Fruit fly (Drosophila melanogaster) whole organism, prepupa: ENCODE results near the gene CG13676.

Experiments used
- Blimp-1 ChIP-seq: fragments of 200-800 bp; sonication (Bioruptor generic); optimal IDR thresholded peaks from 3 replicates; lab custom pipeline; 2017; ENCODE audit warnings: missing biosample characterization, missing genetic modification characterization, mild to moderate bottlenecking, moderate library complexity, missing genetic modification reagents
- CG10631 ChIP-seq: fragments of 200-800 bp; sonication (Bioruptor generic); optimal IDR thresholded peaks from 2 replicates; lab custom pipeline; 2016; ENCODE audit warnings: missing biosample characterization, missing genetic modification characterization
- CG10669 ChIP-seq: fragments of 200-800 bp; sonication (Bioruptor generic); optimal IDR thresholded peaks from 3 replicates; lab custom pipeline; 2018; ENCODE audit warnings: missing biosample characterization, mild to moderate bottlenecking, missing genetic modification characterization, moderate library complexity
- CG11762 ChIP-seq: fragments of 200-800 bp; sonication (Bioruptor generic); optimal IDR thresholded peaks from 3 replicates; lab custom pipeline; 2016; ENCODE audit warnings: missing biosample characterization, missing genetic modification characterization; ENCODE audit not compliant: insufficient read depth
- CG11902 ChIP-seq: fragments of 200-800 bp; sonication (Bioruptor generic); optimal IDR thresholded peaks from 3 replicates; lab custom pipeline; 2016; ENCODE audit warnings: missing biosample characterization, missing genetic modification characterization
- CG15336 ChIP-seq: fragments of 200-800 bp; sonication (Bioruptor generic); IDR thresholded peaks from 2 replicates; pipeline ENCODE4 v1.3.6; 2022; ENCODE audit warnings: missing biosample characterization, missing genetic modification characterization
- CG16779 ChIP-seq: fragments of 200-800 bp; sonication (Bioruptor generic); optimal IDR thresholded peaks from 3 replicates; lab custom pipeline; 2017; ENCODE audit warnings: missing biosample characterization, mild to moderate bottlenecking, missing genetic modification characterization
- CG3032 ChIP-seq: fragments of 200-800 bp; optimal IDR thresholded peaks from 2 replicates; lab custom pipeline; 2019; ENCODE audit warnings: missing biosample characterization, mild to moderate bottlenecking, missing genetic modification characterization, moderate library complexity
- CG31627 ChIP-seq: fragments of 200-800 bp; sonication (Bioruptor generic); optimal IDR thresholded peaks from 3 replicates; lab custom pipeline; 2016; ENCODE audit warnings: missing biosample characterization, missing genetic modification characterization
- CG32006 ChIP-seq: fragments of 200-800 bp; sonication (Bioruptor generic); optimal IDR thresholded peaks from 3 replicates; lab custom pipeline; 2017; ENCODE audit warnings: missing biosample characterization, mild to moderate bottlenecking, missing genetic modification characterization
- CG6276 ChIP-seq: fragments of 200-800 bp; sonication (Bioruptor generic); optimal IDR thresholded peaks from 2 replicates; lab custom pipeline; 2017; ENCODE audit warnings: missing biosample characterization, mild to moderate bottlenecking, missing genetic modification characterization
- CG6792 ChIP-seq: fragments of 200-800 bp; sonication (Bioruptor generic); optimal IDR thresholded peaks from 3 replicates; lab custom pipeline; 2016; ENCODE audit warnings: missing biosample characterization, missing genetic modification characterization
- CG6808 ChIP-seq: fragments of 200-800 bp; sonication (Bioruptor generic); optimal IDR thresholded peaks from 3 replicates; lab custom pipeline; 2017; ENCODE audit warnings: missing biosample characterization, missing genetic modification characterization, mild to moderate bottlenecking, moderate library complexity, missing genetic modification reagents
- CG6854 ChIP-seq: fragments of 200-800 bp; sonication (Bioruptor generic); optimal IDR thresholded peaks from 2 replicates; lab custom pipeline; 2017; ENCODE audit warnings: missing biosample characterization, mild to moderate bottlenecking, missing genetic modification characterization
- CG7368 ChIP-seq: fragments of 200-800 bp; sonication (Bioruptor generic); optimal IDR thresholded peaks from 3 replicates; lab custom pipeline; 2016; ENCODE audit warnings: missing biosample characterization, missing genetic modification characterization
- CG8119 ChIP-seq: fragments of 200-800 bp; sonication (Bioruptor generic); IDR thresholded peaks from 3 replicates; pipeline ENCODE4 v1.3.6; 2022; ENCODE audit warnings: missing biosample characterization, missing genetic modification characterization
- CG8319 ChIP-seq: fragments of 200-800 bp; sonication (Bioruptor generic); optimal IDR thresholded peaks from 3 replicates; lab custom pipeline; 2016; ENCODE audit warnings: missing biosample characterization, missing genetic modification characterization
- CG8632 ChIP-seq: fragments of 200-800 bp; sonication (Bioruptor generic); optimal IDR thresholded peaks from 3 replicates; lab custom pipeline; 2016; ENCODE audit warnings: missing biosample characterization, missing genetic modification characterization
- CG9139 ChIP-seq: fragments of 200-800 bp; sonication (Bioruptor generic); optimal IDR thresholded peaks from 3 replicates; lab custom pipeline; 2017; ENCODE audit warnings: missing biosample characterization, mild to moderate bottlenecking, missing genetic modification characterization
- Eip78C ChIP-seq: fragments of 200-800 bp; sonication (Bioruptor generic); peaks from one replicate; lab custom pipeline; 2016; ENCODE audit warnings: missing biosample characterization, missing genetic modification characterization
- Eip93F ChIP-seq: fragments of 200-800 bp; sonication (Bioruptor generic); optimal IDR thresholded peaks from 2 replicates; lab custom pipeline; 2016; ENCODE audit warnings: missing biosample characterization, mild to moderate bottlenecking, missing genetic modification characterization
- Ets21C ChIP-seq: fragments of 200-800 bp; sonication (Bioruptor generic); optimal IDR thresholded peaks from 3 replicates; lab custom pipeline; 2016; ENCODE audit warnings: missing biosample characterization, missing genetic modification characterization
- Ets96B ChIP-seq: fragments of 200-800 bp; optimal IDR thresholded peaks from 2 replicates; lab custom pipeline; 2019; ENCODE audit warnings: missing biosample characterization, mild to moderate bottlenecking, missing genetic modification characterization, moderate library complexity
- Gug ChIP-seq: fragments of 200-800 bp; sonication (Bioruptor generic); IDR thresholded peaks from 2 replicates; pipeline ENCODE4 v1.3.6; 2022; ENCODE audit warnings: missing biosample characterization, missing genetic modification characterization
- Hr38 ChIP-seq: sonication (Bioruptor generic); optimal IDR thresholded peaks from 2 replicates; lab custom pipeline; 2016; ENCODE audit warnings: missing biosample characterization, missing genetic modification characterization
- Hr39 ChIP-seq: fragments of 200-800 bp; sonication (Bioruptor generic); optimal IDR thresholded peaks from 2 replicates; lab custom pipeline; 2016; ENCODE audit warnings: missing biosample characterization, missing genetic modification characterization
- Hr4 ChIP-seq: fragments of 200-800 bp; sonication (Bioruptor generic); optimal IDR thresholded peaks from 3 replicates; lab custom pipeline; 2016; ENCODE audit warnings: missing biosample characterization, missing genetic modification characterization
- Lpt ChIP-seq: fragments of 200-800 bp; sonication (Bioruptor generic); optimal IDR thresholded peaks from 3 replicates; lab custom pipeline; 2016; ENCODE audit warnings: missing biosample characterization, missing genetic modification characterization
- Met ChIP-seq: fragments of 200-800 bp; sonication (Bioruptor generic); optimal IDR thresholded peaks from 3 replicates; lab custom pipeline; 2016; ENCODE audit warnings: missing biosample characterization, missing genetic modification characterization
- Smox ChIP-seq: fragments of 200-800 bp; sonication (Bioruptor generic); optimal IDR thresholded peaks from 3 replicates; lab custom pipeline; 2016; ENCODE audit warnings: missing biosample characterization, missing genetic modification characterization
- Sox102F ChIP-seq: fragments of 200-800 bp; sonication (Bioruptor generic); optimal IDR thresholded peaks from 2 replicates; lab custom pipeline; 2016; ENCODE audit warnings: missing biosample characterization, mild to moderate bottlenecking, missing genetic modification characterization
- Sox14 ChIP-seq: fragments of 200-800 bp; sonication (Bioruptor generic); optimal IDR thresholded peaks from 3 replicates; lab custom pipeline; 2016; ENCODE audit warnings: missing biosample characterization, missing genetic modification characterization
- Sox15 ChIP-seq: fragments of 200-800 bp; sonication (Bioruptor generic); optimal IDR thresholded peaks from 3 replicates; lab custom pipeline; 2016; ENCODE audit warnings: missing biosample characterization, missing genetic modification characterization
- achi ChIP-seq: fragments of 200-800 bp; sonication (Bioruptor generic); optimal IDR thresholded peaks from 3 replicates; lab custom pipeline; 2016; ENCODE audit warnings: missing biosample characterization, missing genetic modification characterization
- acj6 ChIP-seq: fragments of 200-800 bp; sonication (Bioruptor generic); optimal IDR thresholded peaks from 3 replicates; lab custom pipeline; 2016; ENCODE audit warnings: missing biosample characterization, missing genetic modification characterization
- cyc ChIP-seq: fragments of 200-800 bp; sonication (Bioruptor generic); optimal IDR thresholded peaks from 3 replicates; lab custom pipeline; 2016; ENCODE audit warnings: missing biosample characterization, missing genetic modification characterization
- dac ChIP-seq: fragments of 200-800 bp; sonication (Bioruptor generic); optimal IDR thresholded peaks from 2 replicates; lab custom pipeline; 2017; ENCODE audit warnings: missing biosample characterization, mild to moderate bottlenecking, missing genetic modification characterization
- dsx ChIP-seq: fragments of 200-800 bp; optimal IDR thresholded peaks from 3 replicates; lab custom pipeline; 2019; ENCODE audit warnings: missing biosample characterization, mild to moderate bottlenecking, missing genetic modification characterization, moderate library complexity; ENCODE audit not compliant: poor library complexity, severe bottlenecking
- esn ChIP-seq: fragments of 200-800 bp; sonication (Bioruptor generic); optimal IDR thresholded peaks from 2 replicates; lab custom pipeline; 2016; ENCODE audit warnings: missing biosample characterization, mild to moderate bottlenecking, missing genetic modification characterization, moderate library complexity
- fd59A ChIP-seq: fragments of 200-800 bp; sonication (Bioruptor generic); optimal IDR thresholded peaks from 2 replicates; lab custom pipeline; 2017; ENCODE audit warnings: missing biosample characterization, mild to moderate bottlenecking, missing genetic modification characterization, missing genetic modification reagents
- fd85E ChIP-seq: fragments of 200-800 bp; sonication (Bioruptor generic); optimal IDR thresholded peaks from 3 replicates; lab custom pipeline; 2016; ENCODE audit warnings: missing biosample characterization, missing genetic modification characterization
- fkh ChIP-seq: fragments of 200-800 bp; sonication (Bioruptor generic); optimal IDR thresholded peaks from 3 replicates; lab custom pipeline; 2017; ENCODE audit warnings: missing biosample characterization, mild to moderate bottlenecking, missing genetic modification characterization, moderate library complexity
- lz ChIP-seq: fragments of 200-800 bp; sonication (Bioruptor generic); optimal IDR thresholded peaks from 3 replicates; lab custom pipeline; 2016; ENCODE audit warnings: missing biosample characterization, missing genetic modification characterization
- net ChIP-seq: fragments of 200-800 bp; sonication (Bioruptor generic); optimal IDR thresholded peaks from 3 replicates; lab custom pipeline; 2016; ENCODE audit warnings: missing biosample characterization, missing genetic modification characterization
- pdm3 ChIP-seq: fragments of 200-800 bp; sonication (Bioruptor generic); optimal IDR thresholded peaks from 3 replicates; lab custom pipeline; 2016; ENCODE audit warnings: missing biosample characterization, missing genetic modification characterization
- salr ChIP-seq, 2 experiments: fragments of 200-800 bp; sonication (Bioruptor generic); optimal IDR thresholded peaks; 3 replicates each; lab custom pipeline; 2016 to 2018; ENCODE audit warnings: missing biosample characterization in 2 of 2, missing genetic modification characterization in 2 of 2, mild to moderate bottlenecking in 1 of 2
- spab ChIP-seq: fragments of 200-800 bp; sonication (Bioruptor generic); optimal IDR thresholded peaks from 2 replicates; lab custom pipeline; 2017; ENCODE audit warnings: missing biosample characterization, mild to moderate bottlenecking, missing genetic modification characterization, missing genetic modification reagents
- svp ChIP-seq: fragments of 200-800 bp; sonication (Bioruptor generic); peaks from one replicate; lab custom pipeline; 2016; ENCODE audit warnings: missing biosample characterization, missing genetic modification characterization
- topi ChIP-seq: fragments of 200-800 bp; sonication (Bioruptor generic); optimal IDR thresholded peaks from 3 replicates; lab custom pipeline; 2016; ENCODE audit warnings: missing biosample characterization, missing genetic modification characterization
- vri ChIP-seq: fragments of 200-800 bp; sonication (Bioruptor generic); optimal IDR thresholded peaks from 3 replicates; lab custom pipeline; 2016; ENCODE audit warnings: missing biosample characterization, mild to moderate bottlenecking, missing genetic modification characterization

The CG13676 gene

DNA sequence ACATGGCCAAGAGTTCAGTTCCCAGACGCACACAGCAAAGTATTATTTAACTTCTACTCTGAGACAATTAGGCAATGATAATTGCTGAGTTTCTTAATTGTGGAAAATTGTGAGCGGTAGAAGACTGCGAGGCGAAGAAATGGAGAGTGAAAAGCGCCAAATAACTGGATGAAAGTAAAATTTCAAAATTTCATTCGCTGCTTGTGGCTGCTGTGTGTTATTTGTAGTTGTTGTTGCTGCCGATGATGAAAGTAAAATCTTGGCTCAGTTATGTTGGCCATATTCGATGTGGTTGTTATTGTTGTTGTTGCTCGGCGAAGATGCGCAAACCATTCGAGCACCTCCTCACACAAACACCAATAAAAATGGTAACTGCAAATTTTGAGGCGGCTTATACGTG lies 1.3 kb downstream of the CG13676 start:
- TF ChIP-seq Hr39 (GFP tag; lab: Kevin White, UChicago) (no peak), spab (GFP tag; lab: Kevin White, UChicago) (no peak), fd59A (GFP tag; lab: Kevin White, UChicago) (no peak), pdm3 (no peak), Hr38 (no peak), net (no peak), Blimp-1 (GFP tag; lab: Kevin White, UChicago) (peak; percentile 55)

DNA sequence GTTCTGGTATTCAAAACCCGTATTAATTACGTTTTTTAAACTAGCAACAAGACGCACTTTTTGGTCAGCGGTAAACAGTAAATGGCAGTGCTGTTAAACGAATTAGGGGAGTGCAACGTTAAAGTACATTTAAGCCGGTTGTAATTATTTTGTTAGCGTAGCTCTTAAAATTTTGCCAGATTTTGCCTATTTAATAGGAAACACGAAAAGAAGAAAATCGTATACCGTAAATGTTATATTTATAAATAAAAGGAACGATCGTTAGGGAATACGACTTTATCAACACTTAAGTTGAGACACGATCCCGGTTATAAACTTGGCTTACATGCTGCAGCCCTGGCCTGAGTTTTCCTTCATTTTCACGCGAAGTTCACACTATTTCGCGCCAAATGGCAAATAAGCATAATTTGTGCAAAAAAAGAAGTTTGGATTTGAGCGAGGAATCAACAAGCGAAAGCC lies 14.1 kb downstream of the CG13676 start, which contains the start of the genes Setx and mus301:
TSS of gene Setx (minus strand) at position 51 of the 459 bp plus-strand sequence.
TSS of gene mus301 (plus strand) at position 361 of the 459 bp plus-strand sequence.
- peak; percentile 88 for TF ChIP-seq CG31627 (GFP tag; lab: Kevin White, UChicago)
- TF ChIP-seq CG32006 (GFP tag; lab: Kevin White, UChicago) = no peak
- peak; percentile 81 for TF ChIP-seq acj6 (GFP tag; lab: Kevin White, UChicago)
- peak; percentile 70 for TF ChIP-seq Sox15 (GFP tag; lab: Kevin White, UChicago)
- no peak for TF ChIP-seq Hr4 (GFP tag; lab: Kevin White, UChicago)
- TF ChIP-seq CG6276 (GFP tag; lab: Kevin White, UChicago) = no peak
- TF ChIP-seq pdm3 = no peak
- no peak for TF ChIP-seq Smox (GFP tag; lab: Kevin White, UChicago)
- TF ChIP-seq svp = no peak
- no peak for TF ChIP-seq topi (GFP tag; lab: Kevin White, UChicago)
- no peak for TF ChIP-seq CG7368 (GFP tag; lab: Kevin White, UChicago)
- TF ChIP-seq CG9139 = no peak
- TF ChIP-seq fkh (GFP tag; lab: Kevin White, UChicago) = no peak
- TF ChIP-seq dac (GFP tag; lab: Kevin White, UChicago) = no peak
- TF ChIP-seq Gug (GFP tag; lab: Robert Waterston, UW) = peak; percentile 64
- 0 out of 3 replicates have a peak, but pooled peaks have one; percentile 12 for TF ChIP-seq CG8119 (GFP tag; lab: Robert Waterston, UW)
- TF ChIP-seq fd85E (GFP tag; lab: Kevin White, UChicago) = peak; percentile 51
- no peak for TF ChIP-seq Sox14 (GFP tag; lab: Kevin White, UChicago)
- peak; percentile 81 for TF ChIP-seq CG3032
- no peak for TF ChIP-seq achi (GFP tag; lab: Kevin White, UChicago)
- TF ChIP-seq cyc (GFP tag; lab: Kevin White, UChicago) = peak; percentile 83
- TF ChIP-seq lz (GFP tag; lab: Kevin White, UChicago) = peak; percentile 84
- TF ChIP-seq CG10669 (GFP tag; lab: Kevin White, UChicago) = no peak
- TF ChIP-seq Ets96B (tag; lab: Kevin White, UChicago) = no peak
- TF ChIP-seq CG8319 (GFP tag; lab: Kevin White, UChicago) = peak; percentile 47
- TF ChIP-seq spab (GFP tag; lab: Kevin White, UChicago) = no peak
- TF ChIP-seq CG11902 (GFP tag; lab: Kevin White, UChicago) = peak; percentile 61
- TF ChIP-seq CG16779 = no peak
- no peak for TF ChIP-seq Eip93F (GFP tag; lab: Kevin White, UChicago)
- no peak for TF ChIP-seq CG6808 (GFP tag; lab: Kevin White, UChicago)
- TF ChIP-seq Blimp-1 (GFP tag; lab: Kevin White, UChicago) = peak; percentile 31
- TF ChIP-seq esn (GFP tag; lab: Kevin White, UChicago) = peak; percentile 86
- TF ChIP-seq CG6854 (GFP tag; lab: Kevin White, UChicago) = no peak
- peak; percentile 75 for TF ChIP-seq Ets21C
- peak in 1 of 2 experiments; percentile 3 for TF ChIP-seq salr (GFP tag; optimal IDR thresholded peaks at IDR 0.05; lab: Kevin White, UChicago)
- no peak for TF ChIP-seq CG15336 (GFP tag; lab: Robert Waterston, UW)
- TF ChIP-seq CG6792 = peak; percentile 67
- TF ChIP-seq Sox102F (GFP tag; lab: Kevin White, UChicago) = no peak
- no peak for TF ChIP-seq dsx (GFP tag; lab: Kevin White, UChicago)
- TF ChIP-seq Met (GFP tag; lab: Kevin White, UChicago) = no peak
- TF ChIP-seq Eip78C = peak; percentile 92
- no peak for TF ChIP-seq Hr38
- TF ChIP-seq vri = no peak
- peak; percentile 84 for TF ChIP-seq Hr39 (GFP tag; lab: Kevin White, UChicago)
- peak; percentile 81 for TF ChIP-seq CG10631 (GFP tag; lab: Kevin White, UChicago)
- no peak for TF ChIP-seq Lpt (GFP tag; lab: Kevin White, UChicago)
- TF ChIP-seq CG11762 = peak; percentile 36
- no peak for TF ChIP-seq CG8632 (GFP tag; lab: Kevin White, UChicago)
- peak; percentile 26 for TF ChIP-seq fd59A (GFP tag; lab: Kevin White, UChicago)
